Fruit fly (Drosophila melanogaster): ENCODE measurements around the gene Tango5.

Tango5 gene

dm6 chrX:10741754-10742577 lies 22.2 kb downstream of the Tango5 start (continued):
- TF ChIP-seq CG8319 (GFP tag; optimal IDR thresholded peaks at IDR 0.05) (no peak), Gug (GFP tag; IDR thresholded peaks at IDR 0.05) (0 out of 2 replicates have a peak, but pooled peaks have one; percentile 15), CG6276 (GFP tag; optimal IDR thresholded peaks at IDR 0.05) (peak; percentile 60), CG6792 (GFP tag; optimal IDR thresholded peaks at IDR 0.05) (no peak), achi (GFP tag; optimal IDR thresholded peaks at IDR 0.05) (no peak), Sox102F (GFP tag; optimal IDR thresholded peaks at IDR 0.05) (peak; percentile 18), eg (GFP tag; IDR thresholded peaks at IDR 0.05) (peak; percentile 46; the same call in 1 of the 3 replicates), dsx (GFP tag; optimal IDR thresholded peaks at IDR 0.05; ENCODE audit: poor library complexity, severe bottlenecking) (peak; percentile 25), svp (GFP tag) (peak; percentile 66), CG15336 (GFP tag; IDR thresholded peaks at IDR 0.05) (no peak), Lpt (GFP tag; optimal IDR thresholded peaks at IDR 0.05) (peak; percentile 37), OdsH (GFP tag; optimal IDR thresholded peaks at IDR 0.05) (no peak), CG31627 (GFP tag; optimal IDR thresholded peaks at IDR 0.05) (no peak), Eip75B (GFP tag; optimal IDR thresholded peaks at IDR 0.05) (no peak), lz (GFP tag; optimal IDR thresholded peaks at IDR 0.05) (no peak), CG11294 (GFP tag; IDR thresholded peaks at IDR 0.05) (no peak), CG34406 (GFP tag; optimal IDR thresholded peaks at IDR 0.05) (no peak), Smox (GFP tag; optimal IDR thresholded peaks at IDR 0.05) (no peak), CG3919 (GFP tag; optimal IDR thresholded peaks at IDR 0.05) (peak; percentile 7), CG6854 (GFP tag; optimal IDR thresholded peaks at IDR 0.05) (peak; percentile 2), Met (GFP tag; optimal IDR thresholded peaks at IDR 0.05) (no peak), fd85E (GFP tag; optimal IDR thresholded peaks at IDR 0.05) (no peak), Hr4 (GFP tag; optimal IDR thresholded peaks at IDR 0.05) (no peak), CG10631 (GFP tag; optimal IDR thresholded peaks at IDR 0.05) (no peak), CG8632 (GFP tag; optimal IDR thresholded peaks at IDR 0.05) (no peak), Sox14 (GFP tag; optimal IDR thresholded peaks at IDR 0.05) (peak; percentile 86), spab (GFP tag; optimal IDR thresholded peaks at IDR 0.05) (peak; percentile 42), salr (GFP tag; optimal IDR thresholded peaks at IDR 0.05) (peak in 1 of 2 experiments; percentile 47), CG11902 (GFP tag; optimal IDR thresholded peaks at IDR 0.05) (no peak), Hr38 (GFP tag; optimal IDR thresholded peaks at IDR 0.05) (no peak), CG8119 (GFP tag; IDR thresholded peaks at IDR 0.05) (peak; percentile 40; the same call in 1 of the 3 replicates), Hr39 (GFP tag; optimal IDR thresholded peaks at IDR 0.05) (no peak), net (GFP tag; optimal IDR thresholded peaks at IDR 0.05) (peak; percentile 24), CG11762 (GFP tag; optimal IDR thresholded peaks at IDR 0.05; ENCODE audit: insufficient read depth) (peak; percentile 14), acj6 (GFP tag; optimal IDR thresholded peaks at IDR 0.05) (no peak), Blimp-1 (GFP tag; optimal IDR thresholded peaks at IDR 0.05) (no peak), CG6808 (GFP tag; optimal IDR thresholded peaks at IDR 0.05) (peak; percentile 57), esn (GFP tag; optimal IDR thresholded peaks at IDR 0.05) (no peak), CG1621 (tag; optimal IDR thresholded peaks at IDR 0.05) (peak; percentile 14), CG9139 (GFP tag; optimal IDR thresholded peaks at IDR 0.05) (peak; percentile 28), CG10669 (GFP tag; optimal IDR thresholded peaks at IDR 0.05) (peak; percentile 42)

- no peak for TF ChIP-seq CG4318 (GFP tag; optimal IDR thresholded peaks at IDR 0.05)
- peak; percentile 25 for TF ChIP-seq CG10631 (GFP tag; optimal IDR thresholded peaks at IDR 0.05)
- TF ChIP-seq Met (GFP tag; optimal IDR thresholded peaks at IDR 0.05): peak; percentile 46
- no peak for TF ChIP-seq CG11762 (GFP tag; optimal IDR thresholded peaks at IDR 0.05; ENCODE audit: insufficient read depth)
- TF ChIP-seq Blimp-1 (GFP tag; optimal IDR thresholded peaks at IDR 0.05): no peak
- TF ChIP-seq CG10669 (GFP tag; optimal IDR thresholded peaks at IDR 0.05): peak; percentile 17
- TF ChIP-seq Eip93F (GFP tag; optimal IDR thresholded peaks at IDR 0.05): no peak
- TF ChIP-seq CG7368 (GFP tag; optimal IDR thresholded peaks at IDR 0.05): no peak
- no peak for TF ChIP-seq Sox14 (GFP tag; optimal IDR thresholded peaks at IDR 0.05)
- peak; percentile 60 for TF ChIP-seq Eip75B (GFP tag; optimal IDR thresholded peaks at IDR 0.05)
- no peak for TF ChIP-seq Gug (GFP tag; IDR thresholded peaks at IDR 0.05)
- TF ChIP-seq Hr4 (GFP tag; optimal IDR thresholded peaks at IDR 0.05): no peak
- TF ChIP-seq CG6792 (GFP tag; optimal IDR thresholded peaks at IDR 0.05): no peak
- no peak for TF ChIP-seq CG6854 (GFP tag; optimal IDR thresholded peaks at IDR 0.05)
- TF ChIP-seq svp (GFP tag): peak; percentile 62
- no peak for TF ChIP-seq lz (GFP tag; optimal IDR thresholded peaks at IDR 0.05)
- peak; percentile 41 to 62 for TF ChIP-seq ss (GFP tag; optimal IDR thresholded peaks at IDR 0.05)
- TF ChIP-seq topi (GFP tag; optimal IDR thresholded peaks at IDR 0.05): peak; percentile 14
- TF ChIP-seq Sox102F (GFP tag; optimal IDR thresholded peaks at IDR 0.05): no peak
- TF ChIP-seq CG6808 (GFP tag; optimal IDR thresholded peaks at IDR 0.05): peak; percentile 8
- no peak for TF ChIP-seq CG8319 (GFP tag; optimal IDR thresholded peaks at IDR 0.05)
- TF ChIP-seq CG8632 (GFP tag; optimal IDR thresholded peaks at IDR 0.05): no peak
- TF ChIP-seq CG32006 (GFP tag; optimal IDR thresholded peaks at IDR 0.05): no peak
- no peak for TF ChIP-seq CG9139 (GFP tag; optimal IDR thresholded peaks at IDR 0.05)
Measured at dm6 chrX:10740953-10741500, 23.2 kb downstream of the Tango5 start.
